Fruit fly (Drosophila melanogaster): ENCODE results near the gene Hers.

The Hers gene

dm6 chrX:19889128-19889756, 23.3 kb downstream of the Hers start (continued):
- peak; percentile 72 for TF ChIP-seq CG11085 (GFP tag; IDR thresholded peaks at IDR 0.05)
- TF ChIP-seq insv (GFP tag; optimal IDR thresholded peaks at IDR 0.05) = no peak
- TF ChIP-seq Spps (tag; optimal IDR thresholded peaks at IDR 0.05) = peak; percentile 47
- peak; percentile 80 for TF ChIP-seq CG10267 (tag; optimal IDR thresholded peaks at IDR 0.05)
- peak; percentile 90 for TF ChIP-seq CG9727 (GFP tag; optimal IDR thresholded peaks at IDR 0.05)
- peak; percentile 75 for TF ChIP-seq wdn (GFP tag; IDR thresholded peaks at IDR 0.05)
- TF ChIP-seq Blimp-1 (GFP tag; optimal IDR thresholded peaks at IDR 0.05) = peak; percentile 65
- TF ChIP-seq Sox102F (GFP tag; optimal IDR thresholded peaks at IDR 0.05) = peak; percentile 81
- no peak for TF ChIP-seq Drgx (GFP tag; IDR thresholded peaks at IDR 0.05)
- peak; percentile 86 for TF ChIP-seq her (GFP tag; optimal IDR thresholded peaks at IDR 0.05)
- peak; percentile 58 for TF ChIP-seq CG15011 (GFP tag; optimal IDR thresholded peaks at IDR 0.05)
- peak; percentile 68 for TF ChIP-seq CG15514 (GFP tag; optimal IDR thresholded peaks at IDR 0.05)
- no peak for TF ChIP-seq Opbp (GFP tag; IDR thresholded peaks at IDR 0.05; ENCODE audit: partially characterized antibody)
- TF ChIP-seq CG4360 (GFP tag; IDR thresholded peaks at IDR 0.05) = peak; percentile 41; the same call in 1 of the 2 replicates
- TF ChIP-seq sens-2 (GFP tag; IDR thresholded peaks at IDR 0.05) = peak; percentile 75
- TF ChIP-seq CG14710 (tag; optimal IDR thresholded peaks at IDR 0.05) = peak; percentile 73
- peak; percentile 58 for TF ChIP-seq CG10462 (GFP tag; optimal IDR thresholded peaks at IDR 0.05)
- peak; percentile 8 for TF ChIP-seq fd64A (GFP tag; optimal IDR thresholded peaks at IDR 0.05)
- peak; percentile 46 for TF ChIP-seq CG11723 (GFP tag; optimal IDR thresholded peaks at IDR 0.05)
- TF ChIP-seq Eip74EF (GFP tag; optimal IDR thresholded peaks at IDR 0.05) = peak in 1 of 2 experiments; percentile 16
- peak; percentile 64 for TF ChIP-seq eyg (GFP tag; optimal IDR thresholded peaks at IDR 0.05)
- TF ChIP-seq btn (GFP tag; optimal IDR thresholded peaks at IDR 0.05) = peak; percentile 53
- TF ChIP-seq h (optimal IDR thresholded peaks at IDR 0.05) = no peak
- TF ChIP-seq zen (tag; optimal IDR thresholded peaks at IDR 0.05) = peak; percentile 89
- peak; percentile 87 for TF ChIP-seq Atf3 (GFP tag; optimal IDR thresholded peaks at IDR 0.05)
- TF ChIP-seq NC2α (GFP tag; optimal IDR thresholded peaks at IDR 0.05) = peak; percentile 70
- TF ChIP-seq H15 (GFP tag; IDR thresholded peaks at IDR 0.05) = peak; percentile 67; the same call in 2 of the 3 replicates
- no peak for TF ChIP-seq CG16813 (GFP tag; IDR thresholded peaks at IDR 0.05; ENCODE audit: partially characterized antibody)
- peak; percentile 88 for TF ChIP-seq Hmr (GFP tag; optimal IDR thresholded peaks at IDR 0.05)
- no peak for TF ChIP-seq vnd (GFP tag; IDR thresholded peaks at IDR 0.05; ENCODE audit: partially characterized antibody)
- peak; percentile 33 for TF ChIP-seq Hmx (GFP tag; optimal IDR thresholded peaks at IDR 0.05)
- TF ChIP-seq Awh (GFP tag; IDR thresholded peaks at IDR 0.05) = peak; percentile 79
- TF ChIP-seq esg (GFP tag; conservative IDR thresholded peaks at IDR 0.05) = peak; percentile 78
- peak; percentile 87 for TF ChIP-seq maf-S (GFP tag; optimal IDR thresholded peaks at IDR 0.05)
- peak; percentile 83 for TF ChIP-seq lmd (GFP tag; IDR thresholded peaks at IDR 0.05)
- peak; percentile 67 for TF ChIP-seq ewg (GFP tag; optimal IDR thresholded peaks at IDR 0.05)
- peak; percentile 83 for TF ChIP-seq CG10654 (GFP tag; optimal IDR thresholded peaks at IDR 0.05)
- TF ChIP-seq pan (optimal IDR thresholded peaks at IDR 0.05) = no peak
- TF ChIP-seq pan (GFP tag; optimal IDR thresholded peaks at IDR 0.05 in 1 of 2, IDR thresholded peaks at IDR 0.05 in 1 of 2) = peak in 1 of 2 experiments; percentile 84
- TF ChIP-seq Gug (GFP tag; IDR thresholded peaks at IDR 0.05) = peak; percentile 82
- TF ChIP-seq CG3838 (GFP tag; optimal IDR thresholded peaks at IDR 0.05) = peak; percentile 43
- peak; percentile 66 for TF ChIP-seq slou (GFP tag; optimal IDR thresholded peaks at IDR 0.05)
- no peak for TF ChIP-seq Doc3 (GFP tag; IDR thresholded peaks at IDR 0.05; ENCODE audit: partially characterized antibody)
- peak; percentile 59 for TF ChIP-seq twi (tag; optimal IDR thresholded peaks at IDR 0.05)
- peak; percentile 85 for TF ChIP-seq Hr3 (GFP tag; optimal IDR thresholded peaks at IDR 0.05)
- TF ChIP-seq CG31365 (tag; optimal IDR thresholded peaks at IDR 0.05) = peak; percentile 52
- TF ChIP-seq dati (GFP tag; IDR thresholded peaks at IDR 0.05) = no peak; the same call in 1 of the 2 replicates
- TF ChIP-seq Dip3 (GFP tag; optimal IDR thresholded peaks at IDR 0.05) = peak; percentile 81
- peak; percentile 74 for TF ChIP-seq Abd-B (GFP tag; optimal IDR thresholded peaks at IDR 0.05)
- no peak; the same call in 1 of the 2 replicates for TF ChIP-seq CG43689 (GFP tag; IDR thresholded peaks at IDR 0.05)
